Fruit fly (Drosophila melanogaster): ENCODE data around the gene CG2104.

dm6 chr3R:5654692-5655181, 38.3 kb downstream of the CG2104 start, which contains the start of the genes elm and MED27:
- TF ChIP-seq Abd-B (GFP tag; optimal IDR thresholded peaks at IDR 0.05): no peak
- peak; percentile 87 for TF ChIP-seq psq (GFP tag; optimal IDR thresholded peaks at IDR 0.05)
- TF ChIP-seq usp (GFP tag; optimal IDR thresholded peaks at IDR 0.05): no peak
